Worm (Caenorhabditis elegans) whole organism, early embryonic: ENCODE measurements around the gene R04B3.2.

Experiments
- aly-1 ChIP-seq: sonication (generic microtip); optimal IDR thresholded peaks from 2 replicates; lab custom pipeline; 2016; ENCODE audit warnings: missing genetic modification characterization, missing compliant biosample characterization
- ama-1 ChIP-seq: fragments of 150-350 bp; optimal IDR thresholded peaks from 2 replicates; lab custom pipeline; 2014
- pes-1 ChIP-seq: fragments of 200-800 bp; sonication (Bioruptor generic); IDR thresholded peaks from 2 replicates; pipeline ENCODE4 v1.3.6; 2022; ENCODE audit warnings: missing genetic modification reagents, missing genetic modification characterization, missing compliant biosample characterization
- scrt-1 ChIP-seq: fragments of 200-800 bp; sonication (Bioruptor generic); IDR thresholded peaks from 2 replicates; pipeline ENCODE4 v1.3.6; 2022; ENCODE audit warnings: missing genetic modification characterization, missing compliant biosample characterization
- tbx-11 ChIP-seq: fragments of 200-800 bp; sonication (Bioruptor generic); IDR thresholded peaks from 2 replicates; pipeline ENCODE4 v1.3.6; 2022; ENCODE audit warnings: missing genetic modification characterization, missing compliant biosample characterization

DNA sequence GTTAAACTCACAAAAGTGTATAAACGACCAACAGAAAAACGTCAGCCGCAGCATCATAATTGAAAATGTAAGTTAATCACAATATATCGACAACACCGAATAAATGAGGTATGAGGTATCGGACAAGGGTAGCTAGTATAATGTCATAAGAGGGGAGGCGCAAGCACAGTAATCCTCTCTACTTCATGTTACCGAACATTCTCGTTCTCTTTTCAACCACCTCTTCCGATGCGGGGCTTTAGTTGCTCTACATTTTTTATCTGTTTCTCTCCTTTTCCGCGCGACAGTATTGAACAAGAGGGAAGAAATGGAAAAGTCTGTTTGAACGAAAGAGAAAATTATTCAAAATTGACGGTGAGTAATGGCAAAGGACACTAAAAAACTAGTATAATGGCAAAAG lies 2.4 kb upstream of the R04B3.2 start, which contains the start of gene R04B3.3:
- TF ChIP-seq aly-1 (tag; lab: Kevin White, UChicago) (no peak), ama-1 (lab: Kevin White, UChicago) (no peak), scrt-1 (GFP tag; lab: Robert Waterston, UW) (no peak), tbx-11 (GFP tag; lab: Robert Waterston, UW) (no peak), pes-1 (GFP tag; lab: Robert Waterston, UW) (no peak)
